Worm (Caenorhabditis elegans): ENCODE measurements around the gene npp-9.

ce11 chrIII:3370054-3370453 is 34.2 kb downstream of the npp-9 start, which contains the start of gene prk-2:
- TF ChIP-seq ama-1 (optimal IDR thresholded peaks at IDR 0.05) (no peak), ceh-36 (tag; optimal IDR thresholded peaks at IDR 0.05) (no peak), hmbx-1 (tag; optimal IDR thresholded peaks at IDR 0.05) (no peak), ceh-13 (GFP tag; optimal IDR thresholded peaks at IDR 0.05) (no peak), scrt-1 (GFP tag; IDR thresholded peaks at IDR 0.05) (no peak), ets-7 (tag; optimal IDR thresholded peaks at IDR 0.05) (no peak), B0310.2 (tag; optimal IDR thresholded peaks at IDR 0.05) (no peak), tbx-11 (GFP tag; IDR thresholded peaks at IDR 0.05) (no peak), pes-1 (GFP tag; IDR thresholded peaks at IDR 0.05) (no peak), flt-1 (GFP tag; IDR thresholded peaks at IDR 0.05) (no peak), tra-4 (tag; optimal IDR thresholded peaks at IDR 0.05) (no peak), F13C5.2 (tag; optimal IDR thresholded peaks at IDR 0.05) (no peak), sea-1 (GFP tag; conservative IDR thresholded peaks at IDR 0.05) (no peak)

All from whole organism, early embryonic.